Fruit fly (Drosophila melanogaster) whole organism, embryonic: ENCODE results near the gene Zn72D.

Source experiments
- Atf6 ChIP-seq: fragments of 200-800 bp; sonication (Bioruptor generic); IDR thresholded peaks from 2 replicates; pipeline ENCODE4 v1.3.6; 2022; ENCODE audit warnings: missing biosample characterization, missing genetic modification characterization
- B-H2 ChIP-seq: fragments of 200-800 bp; sonication (Bioruptor generic); optimal IDR thresholded peaks from 2 replicates; lab custom pipeline; 2018; ENCODE audit warnings: missing biosample characterization, mild to moderate bottlenecking, missing genetic modification characterization
- CG10543 ChIP-seq: fragments of 200-800 bp; sonication (Bioruptor generic); optimal IDR thresholded peaks from 3 replicates; lab custom pipeline; 2017; ENCODE audit warnings: missing biosample characterization, mild to moderate bottlenecking, missing genetic modification characterization, moderate library complexity
- CG11504 ChIP-seq: fragments of 200-800 bp; sonication (Bioruptor generic); optimal IDR thresholded peaks from 3 replicates; lab custom pipeline; 2019; ENCODE audit warnings: missing biosample characterization, mild to moderate bottlenecking, missing genetic modification characterization, moderate library complexity
- CG11560 ChIP-seq: fragments of 200-800 bp; sonication (Bioruptor generic); IDR thresholded peaks from 3 replicates; pipeline ENCODE4 v1.3.6; 2022; ENCODE audit warnings: missing biosample characterization, missing genetic modification characterization
- CG11695 ChIP-seq: fragments of 200-800 bp; sonication (Bioruptor generic); IDR thresholded peaks from 3 replicates; pipeline ENCODE4 v1.3.6; 2022; ENCODE audit warnings: missing biosample characterization, missing genetic modification characterization
- CG1233 ChIP-seq: fragments of 200-800 bp; sonication (Bioruptor generic); optimal IDR thresholded peaks from 4 replicates; lab custom pipeline; 2018; ENCODE audit warnings: missing biosample characterization, mild to moderate bottlenecking, missing genetic modification characterization
- CG13296 ChIP-seq: fragments of 200-800 bp; sonication (Bioruptor generic); optimal IDR thresholded peaks from 3 replicates; lab custom pipeline; 2018; ENCODE audit warnings: missing biosample characterization, mild to moderate bottlenecking, missing genetic modification characterization
- CG1647 ChIP-seq: fragments of 200-800 bp; sonication (Bioruptor generic); optimal IDR thresholded peaks from 3 replicates; lab custom pipeline; 2016; ENCODE audit warnings: missing biosample characterization, missing genetic modification characterization
- CG17328 ChIP-seq: fragments of 200-800 bp; sonication (Bioruptor generic); IDR thresholded peaks from 2 replicates; pipeline ENCODE4 v1.3.6; 2022; ENCODE audit warnings: missing biosample characterization, missing genetic modification characterization
- CG17612 ChIP-seq: fragments of 200-800 bp; sonication (Bioruptor generic); IDR thresholded peaks from 2 replicates; pipeline ENCODE4 v1.3.6; 2022; ENCODE audit warnings: missing biosample characterization, missing genetic modification characterization
- CG17802 ChIP-seq: fragments of 200-800 bp; sonication (Bioruptor generic); optimal IDR thresholded peaks from 2 replicates; lab custom pipeline; 2018; ENCODE audit warnings: missing biosample characterization, mild to moderate bottlenecking, missing genetic modification characterization, moderate library complexity
- CG2889 ChIP-seq: fragments of 200-800 bp; sonication (Bioruptor generic); IDR thresholded peaks from 3 replicates; pipeline ENCODE4 v1.3.6; 2022; ENCODE audit warnings: missing biosample characterization, missing genetic modification characterization
- CG31441 ChIP-seq: fragments of 200-800 bp; sonication (Bioruptor generic); IDR thresholded peaks from 2 replicates; pipeline ENCODE4 v1.3.6; 2022; ENCODE audit warnings: missing biosample characterization, missing genetic modification characterization
- CG3163 ChIP-seq: fragments of 200-800 bp; sonication (Bioruptor generic); optimal IDR thresholded peaks from 3 replicates; lab custom pipeline; 2016; ENCODE audit warnings: missing biosample characterization, missing genetic modification characterization
- CG32767 ChIP-seq: fragments of 200-800 bp; sonication (Bioruptor generic); IDR thresholded peaks from 2 replicates; pipeline ENCODE4 v1.3.6; 2022; ENCODE audit warnings: missing biosample characterization, missing genetic modification characterization
- CG3995 ChIP-seq: fragments of 200-800 bp; sonication (Bioruptor generic); optimal IDR thresholded peaks from 3 replicates; lab custom pipeline; 2016; ENCODE audit warnings: missing biosample characterization, missing genetic modification characterization
- CG4707 ChIP-seq: fragments of 200-800 bp; sonication (Bioruptor generic); optimal IDR thresholded peaks from 2 replicates; lab custom pipeline; 2018; ENCODE audit warnings: missing biosample characterization, mild to moderate bottlenecking, missing genetic modification characterization, moderate library complexity
- CG8478 ChIP-seq: fragments of >200 bp; optimal IDR thresholded peaks from 2 replicates; lab custom pipeline; 2018
- Dref ChIP-seq: fragments of 200-800 bp; sonication (Bioruptor generic); IDR thresholded peaks from 2 replicates; pipeline ENCODE4 v1.3.6; 2022; ENCODE audit warnings: missing biosample characterization, missing genetic modification characterization
- ERR ChIP-seq: fragments of 200-800 bp; sonication (Bioruptor generic); optimal IDR thresholded peaks from 2 replicates; lab custom pipeline; 2016; ENCODE audit warnings: missing biosample characterization, missing genetic modification characterization
- H2.0 ChIP-seq: fragments of 200-800 bp; sonication (Bioruptor generic); IDR thresholded peaks from 2 replicates; pipeline ENCODE4 v1.3.6; 2022; ENCODE audit warnings: missing biosample characterization, missing genetic modification characterization
- Hr39 ChIP-seq: fragments of >200 bp; optimal IDR thresholded peaks from 2 replicates; lab custom pipeline; 2017
- Hr78 ChIP-seq, 2 experiments: fragments of 200-800 bp in 1 of 2; fragments of >200 bp in 1 of 2; sonication (Bioruptor generic) in 1 of 2; optimal IDR thresholded peaks; 2 replicates each; lab custom pipeline; 2017 to 2019; ENCODE audit warnings: missing biosample characterization in 2 of 2, missing genetic modification characterization in 2 of 2, mild to moderate bottlenecking in 1 of 2, moderate library complexity in 1 of 2
- Jarid2 ChIP-seq: fragments of 200-800 bp; sonication (Bioruptor generic); optimal IDR thresholded peaks from 3 replicates; lab custom pipeline; 2017; ENCODE audit warnings: mild to moderate bottlenecking, missing biosample characterization, missing genetic modification reagents, missing genetic modification characterization
- Kr ChIP-seq: fragments of 200-800 bp; sonication (Bioruptor generic); optimal IDR thresholded peaks from 2 replicates; lab custom pipeline; 2017; ENCODE audit warnings: missing biosample characterization, mild to moderate bottlenecking, missing genetic modification characterization
- Ravus ChIP-seq: fragments of 200-800 bp; sonication (Bioruptor generic); IDR thresholded peaks from 2 replicates; pipeline ENCODE4 v1.3.6; 2022; ENCODE audit warnings: missing biosample characterization, missing genetic modification characterization
- Sox100B ChIP-seq: fragments of 200-800 bp; sonication (Bioruptor generic); optimal IDR thresholded peaks from 3 replicates; lab custom pipeline; 2018; ENCODE audit warnings: missing biosample characterization, mild to moderate bottlenecking, missing genetic modification characterization
- Spps ChIP-seq: fragments of 200-800 bp; sonication (Bioruptor generic); optimal IDR thresholded peaks from 2 replicates; lab custom pipeline; 2018; ENCODE audit warnings: missing biosample characterization, mild to moderate bottlenecking, missing genetic modification characterization
- YL-1 ChIP-seq: fragments of 200-800 bp; sonication (Bioruptor generic); optimal IDR thresholded peaks from 3 replicates; lab custom pipeline; 2017; ENCODE audit warnings: missing biosample characterization, mild to moderate bottlenecking, missing genetic modification characterization
- amos ChIP-seq: fragments of 200-800 bp; sonication (Bioruptor generic); IDR thresholded peaks from 2 replicates; pipeline ENCODE4 v1.3.6; 2022; ENCODE audit warnings: missing biosample characterization, missing genetic modification characterization; ENCODE audit not compliant: partially characterized antibody
- ap ChIP-seq: fragments of 200-800 bp; sonication (Bioruptor generic); IDR thresholded peaks from 2 replicates; pipeline ENCODE4 v1.3.6; 2022; ENCODE audit warnings: missing biosample characterization, missing genetic modification characterization
- bbx ChIP-seq: fragments of 200-800 bp; sonication (Bioruptor generic); IDR thresholded peaks from 2 replicates; pipeline ENCODE4 v1.3.6; 2022; ENCODE audit warnings: missing biosample characterization, missing genetic modification characterization; ENCODE audit not compliant: partially characterized antibody
- br ChIP-seq: fragments of >200 bp; optimal IDR thresholded peaks from 2 replicates; lab custom pipeline; 2017
- chm ChIP-seq: fragments of 200-800 bp; sonication (Bioruptor generic); IDR thresholded peaks from 2 replicates; pipeline ENCODE4 v1.3.6; 2022; ENCODE audit warnings: missing biosample characterization, missing genetic modification characterization
- corto ChIP-seq: fragments of 200-800 bp; sonication (Bioruptor generic); optimal IDR thresholded peaks from 2 replicates; lab custom pipeline; 2016; ENCODE audit warnings: missing biosample characterization, mild to moderate bottlenecking, missing genetic modification characterization, moderate library complexity
- esg ChIP-seq: fragments of 200-800 bp; sonication (Bioruptor generic); conservative IDR thresholded peaks from 2 replicates; pipeline ENCODE4 v1.3.6; 2022; ENCODE audit warnings: missing biosample characterization, missing genetic modification characterization
- ewg ChIP-seq: fragments of 200-800 bp; sonication (Bioruptor generic); optimal IDR thresholded peaks from 3 replicates; lab custom pipeline; 2017; ENCODE audit warnings: mild to moderate bottlenecking, missing biosample characterization, missing genetic modification reagents, missing genetic modification characterization
- eyg ChIP-seq: fragments of 200-800 bp; sonication (Bioruptor generic); optimal IDR thresholded peaks from 3 replicates; lab custom pipeline; 2016; ENCODE audit warnings: missing biosample characterization, missing genetic modification characterization
- gce ChIP-seq: fragments of 200-800 bp; sonication (Bioruptor generic); IDR thresholded peaks from 3 replicates; pipeline ENCODE4 v1.3.6; 2022; ENCODE audit warnings: missing biosample characterization, missing genetic modification characterization
- hbn ChIP-seq: fragments of 200-800 bp; sonication (Bioruptor generic); IDR thresholded peaks from 2 replicates; pipeline ENCODE4 v1.3.6; 2022; ENCODE audit warnings: missing biosample characterization, missing genetic modification characterization; ENCODE audit not compliant: partially characterized antibody
- jigr1 ChIP-seq: fragments of 200-800 bp; sonication (Bioruptor generic); IDR thresholded peaks from 3 replicates; pipeline ENCODE4 v1.3.6; 2022; ENCODE audit warnings: missing biosample characterization, missing genetic modification characterization
- lilli ChIP-seq: fragments of 200-800 bp; sonication (Bioruptor generic); optimal IDR thresholded peaks from 3 replicates; lab custom pipeline; 2016; ENCODE audit warnings: missing biosample characterization, missing genetic modification characterization
- nerfin-2 ChIP-seq: fragments of 200-800 bp; sonication (Bioruptor generic); IDR thresholded peaks from 2 replicates; pipeline ENCODE4 v1.3.6; 2022; ENCODE audit warnings: missing biosample characterization, missing genetic modification characterization; ENCODE audit not compliant: partially characterized antibody
- pan ChIP-seq, 4 experiments: fragments of >200 bp in 3 of 4; fragments of 200-800 bp in 1 of 4; sonication (Bioruptor generic) in 1 of 4; optimal IDR thresholded peaks in 3 of 4; IDR thresholded peaks in 1 of 4; 2 replicates each; pipeline versions ENCODE4 v1.3.6 to Lab custom; 2017 to 2022; ENCODE audit warnings: missing biosample characterization in 2 of 4, missing genetic modification characterization in 2 of 4, mixed read lengths in 1 of 4
- sens-2 ChIP-seq: fragments of 200-800 bp; sonication (Bioruptor generic); IDR thresholded peaks from 2 replicates; pipeline ENCODE4 v1.3.6; 2022; ENCODE audit warnings: missing biosample characterization, missing genetic modification characterization
- sr ChIP-seq: fragments of 200-800 bp; sonication (Bioruptor generic); IDR thresholded peaks from 3 replicates; pipeline ENCODE4 v1.3.6; 2022; ENCODE audit warnings: missing biosample characterization, missing genetic modification characterization
- sug ChIP-seq: fragments of 200-800 bp; optimal IDR thresholded peaks from 2 replicates; lab custom pipeline; 2019; ENCODE audit warnings: missing biosample characterization, mild to moderate bottlenecking, missing genetic modification characterization, moderate library complexity
- trh ChIP-seq: fragments of 200-800 bp; sonication (Bioruptor generic); optimal IDR thresholded peaks from 2 replicates; lab custom pipeline; 2016; ENCODE audit warnings: missing biosample characterization, missing genetic modification characterization
- ttk ChIP-seq: fragments of 200-800 bp; sonication (Bioruptor generic); IDR thresholded peaks from 2 replicates; pipeline ENCODE4 v2.1.2; 2022; ENCODE audit warnings: missing biosample characterization, missing genetic modification characterization
- zen2 ChIP-seq: fragments of 200-800 bp; sonication (Bioruptor generic); IDR thresholded peaks from 3 replicates; pipeline ENCODE4 v1.3.6; 2022; ENCODE audit warnings: missing biosample characterization, missing genetic modification characterization; ENCODE audit not compliant: partially characterized antibody

Zn72D gene

DNA sequence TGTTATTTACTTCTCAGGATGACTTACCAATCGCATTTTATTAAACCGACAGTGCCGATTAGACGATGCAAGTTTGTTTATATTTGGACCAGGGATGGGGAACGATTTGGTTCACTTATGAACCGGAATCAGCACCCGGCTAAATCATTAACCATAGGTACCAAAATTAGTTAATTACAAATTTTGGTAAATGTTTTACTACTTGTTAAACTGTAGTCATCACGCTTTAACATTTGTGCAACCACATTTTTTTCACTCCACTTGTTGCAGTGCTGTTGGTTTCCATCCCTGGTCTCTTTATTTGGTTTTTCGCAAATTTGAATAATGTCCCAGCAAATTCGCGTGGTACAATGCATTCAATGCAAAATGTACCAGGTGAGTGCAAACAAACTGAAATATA, 6.9 kb downstream of the Zn72D start, which contains the start of the genes IntS9 and CG43295 (continued):
- TF ChIP-seq chm (GFP tag; lab: Robert Waterston, UW) (peak; percentile 91), nerfin-2 (GFP tag; lab: Robert Waterston, UW) (no peak), hbn (GFP tag; lab: Robert Waterston, UW) (no peak), ttk (GFP tag; lab: Robert Waterston, UW) (peak; percentile 77), esg (peak; percentile 81), sug (tag; lab: Kevin White, UChicago) (no peak), CG10543 (GFP tag; lab: Kevin White, UChicago) (no peak), CG11560 (tag; lab: Robert Waterston, UW) (peak; percentile 56; the same call in 1 of the 3 replicates), trh (peak; percentile 60), Spps (tag; lab: Kevin White, UChicago) (peak; percentile 81), B-H2 (GFP tag; lab: Kevin White, UChicago) (no peak), Atf6 (GFP tag; lab: Robert Waterston, UW) (peak; percentile 82), sens-2 (GFP tag; lab: Robert Waterston, UW) (peak; percentile 77; the same call in 1 of the 2 replicates), Hr39 (lab: Kevin White, UChicago) (no peak), YL-1 (GFP tag; lab: Kevin White, UChicago) (peak; percentile 65), Hr78 (GFP tag; optimal IDR thresholded peaks at IDR 0.05; lab: Kevin White, UChicago) (no peak), CG11695 (GFP tag; lab: Robert Waterston, UW) (peak; percentile 77), CG17612 (GFP tag; lab: Robert Waterston, UW) (peak; percentile 47; the same call in 1 of the 2 replicates), H2.0 (GFP tag; lab: Robert Waterston, UW) (peak; percentile 84), ewg (GFP tag; lab: Kevin White, UChicago) (peak; percentile 63), zen2 (GFP tag; lab: Robert Waterston, UW) (no peak), CG1647 (GFP tag; lab: Kevin White, UChicago) (peak; percentile 70), CG31441 (GFP tag; lab: Robert Waterston, UW) (no peak), Dref (GFP tag; lab: Robert Waterston, UW) (peak; percentile 26; the same call in 1 of the 2 replicates), ERR (GFP tag; lab: Kevin White, UChicago) (peak; percentile 71), CG13296 (no peak), Jarid2 (no peak), br (lab: Kevin White, UChicago) (no peak), CG17802 (peak; percentile 64), CG17328 (GFP tag; lab: Robert Waterston, UW) (peak; percentile 90), eyg (GFP tag; lab: Kevin White, UChicago) (peak; percentile 46), corto (peak; percentile 69), pan (optimal IDR thresholded peaks at IDR 0.05; lab: Kevin White, UChicago) (no peak), pan (GFP tag; optimal IDR thresholded peaks at IDR 0.05 in 1 of 2, IDR thresholded peaks at IDR 0.05 in 1 of 2) (peak in 1 of 2 experiments; percentile 90), ap (GFP tag; lab: Robert Waterston, UW) (peak; percentile 79), bbx (GFP tag; lab: Robert Waterston, UW) (no peak), CG3163 (GFP tag; lab: Kevin White, UChicago) (peak; percentile 73), CG1233 (GFP tag; lab: Kevin White, UChicago) (peak; percentile 58), lilli (GFP tag; lab: Kevin White, UChicago) (peak; percentile 93), gce (peak; percentile 83), sr (GFP tag; lab: Robert Waterston, UW) (no peak; the same call in 2 of the 3 replicates), jigr1 (GFP tag; lab: Robert Waterston, UW) (peak; percentile 56; the same call in 2 of the 3 replicates), Ravus (GFP tag; lab: Robert Waterston, UW) (peak; percentile 51), Sox100B (GFP tag; lab: Kevin White, UChicago) (no peak), Kr (no peak), CG11504 (tag; lab: Kevin White, UChicago) (no peak), CG2889 (peak; percentile 67; the same call in 2 of the 3 replicates), CG32767 (GFP tag; lab: Robert Waterston, UW) (peak; percentile 81), CG3995 (GFP tag; lab: Kevin White, UChicago) (peak; percentile 55), amos (GFP tag; lab: Robert Waterston, UW) (no peak; the same call in 1 of the 2 replicates), CG8478 (lab: Kevin White, UChicago) (no peak), CG4707 (GFP tag; lab: Kevin White, UChicago) (no peak)
